Fruit fly (Drosophila melanogaster): Measurements from ENCODE around the gene CG4558.

DNA sequence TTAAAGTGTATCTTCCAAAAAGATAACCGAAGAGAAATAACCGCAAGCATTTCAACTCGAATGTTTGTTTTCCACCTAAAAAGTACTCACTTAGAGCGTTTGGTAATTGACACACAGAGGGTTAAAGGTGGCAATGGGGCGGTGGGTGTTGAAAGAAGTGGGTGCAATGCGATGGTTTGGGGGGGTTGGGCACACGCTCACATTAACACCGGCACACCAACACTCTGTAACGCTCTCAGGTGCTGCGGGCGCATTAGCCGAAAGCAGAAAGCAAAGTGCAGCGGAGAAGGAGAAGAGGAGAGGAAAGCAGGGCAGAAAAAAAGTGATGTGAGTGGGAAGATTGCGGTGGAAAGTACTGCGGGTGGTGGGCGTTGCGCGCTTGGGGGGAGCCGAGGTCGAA lies 15.5 kb downstream of the CG4558 start:
- TF ChIP-seq psq (optimal IDR thresholded peaks at IDR 0.05) = no peak
- no peak for TF ChIP-seq EcR (GFP tag; optimal IDR thresholded peaks at IDR 0.05)
- no peak for TF ChIP-seq pan (optimal IDR thresholded peaks at IDR 0.05)
- no peak for TF ChIP-seq Dll (optimal IDR thresholded peaks at IDR 0.05)
- no peak for TF ChIP-seq CG8478 (optimal IDR thresholded peaks at IDR 0.05)
- TF ChIP-seq usp (GFP tag; optimal IDR thresholded peaks at IDR 0.05) = no peak
